Worm (Caenorhabditis elegans): ENCODE measurements around the gene lin-14.
"Not testable (repeated sequence)": the region's sequence is repeated elsewhere in the genome, so short reads cannot be mapped to it uniquely, and the experiment has no call there.

The lin-14 gene

ce11 chrX:11419988-11420387, 45.4 kb upstream of the lin-14 start, which contains the start of gene F46C3.6:
Gene F46C3.6, minus strand, starts transcription at chrX:11420074.
- no peak for TF ChIP-seq mml-1 (tag; optimal IDR thresholded peaks at IDR 0.05)
- TF ChIP-seq ceh-9 (tag; optimal IDR thresholded peaks at IDR 0.05) = no peak
- no peak for TF ChIP-seq pqm-1 (tag; optimal IDR thresholded peaks at IDR 0.05)
- no peak for TF ChIP-seq ztf-11 (tag; optimal IDR thresholded peaks at IDR 0.05)
- TF ChIP-seq nhr-23 (tag; optimal IDR thresholded peaks at IDR 0.05) = peak; percentile 4
- TF ChIP-seq skn-1 (tag; optimal IDR thresholded peaks at IDR 0.05) = no peak
- no peak for TF ChIP-seq fos-1 (tag; optimal IDR thresholded peaks at IDR 0.05)
- peak; percentile 72 for TF ChIP-seq nhr-25 (tag; optimal IDR thresholded peaks at IDR 0.05)
- no peak for TF ChIP-seq nhr-43 (tag; optimal IDR thresholded peaks at IDR 0.05; ENCODE audit: poor library complexity, severe bottlenecking)

- TF ChIP-seq nfya-1 (tag; optimal IDR thresholded peaks at IDR 0.05; ENCODE audit: insufficient read depth) (no peak), elt-2 (tag; optimal IDR thresholded peaks at IDR 0.05) (peak; percentile 57)
Observed at ce11 chrX:11426647-11427046, 38.7 kb upstream of the lin-14 start.

ce11 chrX:11427550-11427949, 37.8 kb upstream of the lin-14 start:
- TF ChIP-seq ama-1 (optimal IDR thresholded peaks at IDR 0.05) (no peak), R02D3.7 (tag; optimal IDR thresholded peaks at IDR 0.05) (no peak), zag-1 (tag; optimal IDR thresholded peaks at IDR 0.05) (no peak), fkh-10 (GFP tag; optimal IDR thresholded peaks at IDR 0.05) (no peak), nhr-25 (tag; optimal IDR thresholded peaks at IDR 0.05) (no peak), mml-1 (tag; optimal IDR thresholded peaks at IDR 0.05) (no peak), elt-2 (tag; optimal IDR thresholded peaks at IDR 0.05) (no peak), hmg-11 (tag; optimal IDR thresholded peaks at IDR 0.05) (no peak), nfya-1 (tag; optimal IDR thresholded peaks at IDR 0.05; ENCODE audit: insufficient read depth) (no peak), sea-2 (GFP tag; optimal IDR thresholded peaks at IDR 0.05) (no peak), egl-27 (tag; optimal IDR thresholded peaks at IDR 0.05) (no peak), aly-2 (tag; optimal IDR thresholded peaks at IDR 0.05) (no peak), pha-4 (tag; optimal IDR thresholded peaks at IDR 0.05) (no peak), ztf-11 (tag; optimal IDR thresholded peaks at IDR 0.05) (no peak)

ce11 chrX:11433488-11433887, 31.9 kb upstream of the lin-14 start, which contains the start of gene hum-4:
Gene hum-4, minus strand, starts transcription at chrX:11433588.
- TF ChIP-seq jun-1 (tag; optimal IDR thresholded peaks at IDR 0.05) (no peak), nfya-1 (tag; optimal IDR thresholded peaks at IDR 0.05; ENCODE audit: insufficient read depth) (no peak), elt-3 (tag; optimal IDR thresholded peaks at IDR 0.05) (peak in 1 of 3 experiments; percentile 36)

ce11 chrX:11435488-11435887, 29.9 kb upstream of the lin-14 start:
- TF ChIP-seq nhr-23 (tag; optimal IDR thresholded peaks at IDR 0.05) = no peak
- no peak for TF ChIP-seq ztf-11 (tag; optimal IDR thresholded peaks at IDR 0.05)
- TF ChIP-seq eor-1 (tag; optimal IDR thresholded peaks at IDR 0.05) = no peak
- no peak for TF ChIP-seq unc-39 (tag; optimal IDR thresholded peaks at IDR 0.05)
- no peak for TF ChIP-seq nhr-76 (tag; optimal IDR thresholded peaks at IDR 0.05)
- TF ChIP-seq mdl-1 (tag; optimal IDR thresholded peaks at IDR 0.05) = no peak
- no peak for TF ChIP-seq egl-27 (tag; optimal IDR thresholded peaks at IDR 0.05)
- no peak for TF ChIP-seq R02D3.7 (tag; optimal IDR thresholded peaks at IDR 0.05)
- TF ChIP-seq zag-1 (tag; optimal IDR thresholded peaks at IDR 0.05) = no peak
- no peak for TF ChIP-seq skn-1 (tag; optimal IDR thresholded peaks at IDR 0.05)

ce11 chrX:11437716-11438115, 27.6 kb upstream of the lin-14 start:
- TF ChIP-seq egl-5 (tag; optimal IDR thresholded peaks at IDR 0.05) (no peak), ZK546.5 (tag; optimal IDR thresholded peaks at IDR 0.05) (no peak), nhr-237 (tag; optimal IDR thresholded peaks at IDR 0.05) (no peak), pqm-1 (tag; optimal IDR thresholded peaks at IDR 0.05) (no peak), ceh-16 (tag; optimal IDR thresholded peaks at IDR 0.05) (no peak)

- not testable (repeated sequence) for TF ChIP-seq nhr-76 (tag; optimal IDR thresholded peaks at IDR 0.05); lin-15B (tag; optimal IDR thresholded peaks at IDR 0.05); sea-2 (GFP tag; optimal IDR thresholded peaks at IDR 0.05)
Observed at ce11 chrX:11439740-11440139, 25.6 kb upstream of the lin-14 start, which contains the start of gene F46C3.7. Gene F46C3.7, plus strand, starts transcription at chrX:11440040.

All from whole organism, L3 larva.